Fruit fly (Drosophila melanogaster) whole organism, adult: Measurements from ENCODE around the gene CG46307.

ENCODE experiments used
- CG11617 ChIP-seq: fragments of 200-800 bp; sonication (Bioruptor generic); optimal IDR thresholded peaks from 2 replicates; lab custom pipeline; 2017; ENCODE audit warnings: mild to moderate bottlenecking, missing biosample characterization, missing genetic modification reagents, missing genetic modification characterization
- CG12768 ChIP-seq: fragments of 200-800 bp; sonication (Bioruptor generic); optimal IDR thresholded peaks from 2 replicates; lab custom pipeline; 2017; ENCODE audit warnings: missing biosample characterization, missing genetic modification characterization, mild to moderate bottlenecking, moderate library complexity, missing genetic modification reagents
- CG14711 ChIP-seq: fragments of 200-800 bp; sonication (Bioruptor generic); optimal IDR thresholded peaks from 2 replicates; lab custom pipeline; 2018; ENCODE audit warnings: missing biosample characterization, mild to moderate bottlenecking, missing genetic modification characterization, moderate library complexity
- CG1620 ChIP-seq: fragments of 200-800 bp; sonication (Bioruptor generic); optimal IDR thresholded peaks from 2 replicates; lab custom pipeline; 2016; ENCODE audit warnings: missing biosample characterization, missing genetic modification characterization
- CG33017 ChIP-seq: fragments of 200-800 bp; sonication (Bioruptor generic); optimal IDR thresholded peaks from 2 replicates; lab custom pipeline; 2018; ENCODE audit warnings: missing biosample characterization, mild to moderate bottlenecking, missing genetic modification characterization, moderate library complexity
- CG5204 ChIP-seq: fragments of 200-800 bp; sonication (Bioruptor generic); optimal IDR thresholded peaks from 2 replicates; lab custom pipeline; 2016; ENCODE audit warnings: missing biosample characterization, missing genetic modification characterization
- CG7045 ChIP-seq: fragments of 200-800 bp; sonication (Bioruptor generic); optimal IDR thresholded peaks from 2 replicates; lab custom pipeline; 2017; ENCODE audit warnings: missing biosample characterization, mild to moderate bottlenecking, missing genetic modification characterization
- CG7101 ChIP-seq: fragments of 200-800 bp; sonication (Bioruptor generic); optimal IDR thresholded peaks from 2 replicates; lab custom pipeline; 2018; ENCODE audit warnings: missing biosample characterization, mild to moderate bottlenecking, missing genetic modification characterization, moderate library complexity
- Clk ChIP-seq: fragments of 200-800 bp; sonication (Bioruptor generic); optimal IDR thresholded peaks from 2 replicates; lab custom pipeline; 2017; ENCODE audit warnings: missing biosample characterization, missing genetic modification characterization
- Crg-1 ChIP-seq: fragments of 200-800 bp; sonication (Bioruptor generic); optimal IDR thresholded peaks from 2 replicates; lab custom pipeline; 2016; ENCODE audit warnings: missing biosample characterization, missing genetic modification characterization
- Hr96 ChIP-seq: fragments of 200-800 bp; sonication (Bioruptor generic); optimal IDR thresholded peaks from 2 replicates; lab custom pipeline; 2016; ENCODE audit warnings: missing biosample characterization, missing genetic modification characterization
- Mnt ChIP-seq: fragments of 200-800 bp; sonication (Bioruptor generic); optimal IDR thresholded peaks from 2 replicates; lab custom pipeline; 2016; ENCODE audit warnings: missing biosample characterization, mild to moderate bottlenecking, missing genetic modification characterization
- bab1 ChIP-seq: fragments of 200-800 bp; sonication (Bioruptor generic); optimal IDR thresholded peaks from 3 replicates; lab custom pipeline; 2019; ENCODE audit warnings: missing biosample characterization, mild to moderate bottlenecking, missing genetic modification characterization, moderate library complexity
- cic ChIP-seq: fragments of 200-800 bp; sonication (Bioruptor generic); optimal IDR thresholded peaks from 2 replicates; lab custom pipeline; 2017; ENCODE audit warnings: missing biosample characterization, mild to moderate bottlenecking, missing genetic modification characterization, moderate library complexity
- cnc ChIP-seq, 2 experiments: fragments of >200 bp; optimal IDR thresholded peaks; 2 replicates each; lab custom pipeline; 2017
- kay ChIP-seq: fragments of 200-800 bp; sonication (Bioruptor generic); peaks from one replicate; lab custom pipeline; 2016; ENCODE audit warnings: missing biosample characterization, missing genetic modification characterization, borderline replicate concordance
- ovo ChIP-seq: fragments of 200-800 bp; sonication (Bioruptor generic); optimal IDR thresholded peaks from 2 replicates; lab custom pipeline; 2016; ENCODE audit warnings: missing biosample characterization, missing genetic modification characterization
- pad ChIP-seq: fragments of 200-800 bp; sonication (Bioruptor generic); optimal IDR thresholded peaks from 3 replicates; lab custom pipeline; 2017; ENCODE audit warnings: missing biosample characterization, missing genetic modification characterization, mild to moderate bottlenecking, moderate library complexity, missing genetic modification reagents
- tj ChIP-seq: fragments of 200-800 bp; sonication (Bioruptor generic); optimal IDR thresholded peaks from 3 replicates; lab custom pipeline; 2017; ENCODE audit warnings: missing biosample characterization, mild to moderate bottlenecking, missing genetic modification characterization, moderate library complexity
- toe ChIP-seq: fragments of 200-800 bp; sonication (Bioruptor generic); optimal IDR thresholded peaks from 2 replicates; lab custom pipeline; 2016; ENCODE audit warnings: missing biosample characterization, missing genetic modification characterization

Gene CG46307

dm6 chr2L:21111849-21112248 is 7.5 kb downstream of the CG46307 start:
- TF ChIP-seq pad (GFP tag; lab: Kevin White, UChicago) (no peak), Mnt (GFP tag; lab: Kevin White, UChicago) (no peak), CG1620 (GFP tag; lab: Kevin White, UChicago) (no peak), Clk (GFP tag; lab: Kevin White, UChicago) (no peak), CG7101 (tag; lab: Kevin White, UChicago) (no peak), CG5204 (GFP tag; lab: Kevin White, UChicago) (no peak), bab1 (GFP tag; lab: Kevin White, UChicago) (no peak), Hr96 (GFP tag; lab: Kevin White, UChicago) (no peak), CG12768 (GFP tag; lab: Kevin White, UChicago) (no peak), cic (no peak), CG7045 (no peak)

dm6 chr2L:21113546-21113945 is 9.2 kb downstream of the CG46307 start:
- no peak for TF ChIP-seq ovo
- no peak for TF ChIP-seq kay
- no peak for TF ChIP-seq pad (GFP tag; lab: Kevin White, UChicago)
- no peak for TF ChIP-seq Mnt (GFP tag; lab: Kevin White, UChicago)
- no peak for TF ChIP-seq CG11617
- TF ChIP-seq Clk (GFP tag; lab: Kevin White, UChicago), result no peak
- no peak for TF ChIP-seq CG33017 (tag; lab: Kevin White, UChicago)
- no peak for TF ChIP-seq cic
- TF ChIP-seq Hr96 (GFP tag; lab: Kevin White, UChicago), result no peak
- no peak for TF ChIP-seq bab1 (GFP tag; lab: Kevin White, UChicago)
- no peak for TF ChIP-seq CG14711 (tag; lab: Kevin White, UChicago)
- no peak for TF ChIP-seq cnc (optimal IDR thresholded peaks at IDR 0.05; lab: Kevin White, UChicago)

- TF ChIP-seq tj (GFP tag; lab: Kevin White, UChicago) (peak; percentile 83), CG33017 (tag; lab: Kevin White, UChicago) (no peak), bab1 (GFP tag; lab: Kevin White, UChicago) (peak; percentile 27), kay (peak; percentile 30), CG1620 (GFP tag; lab: Kevin White, UChicago) (no peak)
These were observed 11.3 kb downstream of the CG46307 start for dm6 chr2L:21115687-21116086.

dm6 chr2L:21135764-21136163 is 31.4 kb downstream of the CG46307 start:
- TF ChIP-seq Hr96 (GFP tag; lab: Kevin White, UChicago) (no peak), kay (peak; percentile 91)

dm6 chr2L:21141714-21142500 is 37.5 kb downstream of the CG46307 start, which contains the start of gene Dap160:
Dap160 (minus strand) TSS chr2L:21142347.
- TF ChIP-seq CG14711 (tag; lab: Kevin White, UChicago) (peak; percentile 28), cnc (optimal IDR thresholded peaks at IDR 0.05; lab: Kevin White, UChicago) (no peak), ovo (no peak), CG1620 (GFP tag; lab: Kevin White, UChicago) (peak; percentile 71), toe (peak; percentile 43), CG12768 (GFP tag; lab: Kevin White, UChicago) (no peak), Crg-1 (peak; percentile 30), pad (GFP tag; lab: Kevin White, UChicago) (peak; percentile 31), Clk (GFP tag; lab: Kevin White, UChicago) (no peak), CG11617 (no peak), bab1 (GFP tag; lab: Kevin White, UChicago) (peak; percentile 34), cic (peak; percentile 20), CG33017 (tag; lab: Kevin White, UChicago) (no peak), tj (GFP tag; lab: Kevin White, UChicago) (peak; percentile 96), CG7101 (tag; lab: Kevin White, UChicago) (peak; percentile 0), kay (no peak), CG5204 (GFP tag; lab: Kevin White, UChicago) (no peak), Hr96 (GFP tag; lab: Kevin White, UChicago) (no peak), Mnt (GFP tag; lab: Kevin White, UChicago) (peak; percentile 58), CG7045 (no peak)

dm6 chr2L:21142501-21142849 is 38.1 kb downstream of the CG46307 start:
- TF ChIP-seq CG1620 (GFP tag; lab: Kevin White, UChicago) (no peak), CG7045 (no peak), kay (peak; percentile 80), CG33017 (tag; lab: Kevin White, UChicago) (no peak), Clk (GFP tag; lab: Kevin White, UChicago) (no peak), cnc (optimal IDR thresholded peaks at IDR 0.05; lab: Kevin White, UChicago) (no peak), CG7101 (tag; lab: Kevin White, UChicago) (no peak), cic (no peak), CG14711 (tag; lab: Kevin White, UChicago) (no peak), pad (GFP tag; lab: Kevin White, UChicago) (no peak), toe (no peak), Crg-1 (no peak), tj (GFP tag; lab: Kevin White, UChicago) (peak; percentile 63)

dm6 chr2L:21142972-21143385 is 38.6 kb downstream of the CG46307 start, which contains the start of gene pths:
pths (plus strand) TSS chr2L:21143229.
- TF ChIP-seq CG14711 (tag; lab: Kevin White, UChicago) (peak; percentile 27), toe (peak; percentile 72), Crg-1 (no peak), pad (GFP tag; lab: Kevin White, UChicago) (no peak), bab1 (GFP tag; lab: Kevin White, UChicago) (no peak), cnc (optimal IDR thresholded peaks at IDR 0.05; lab: Kevin White, UChicago) (no peak), kay (no peak), CG7101 (tag; lab: Kevin White, UChicago) (no peak), CG7045 (no peak), Mnt (GFP tag; lab: Kevin White, UChicago) (peak; percentile 98), tj (GFP tag; lab: Kevin White, UChicago) (no peak), Hr96 (GFP tag; lab: Kevin White, UChicago) (no peak), CG11617 (no peak), CG1620 (GFP tag; lab: Kevin White, UChicago) (peak; percentile 27), ovo (no peak), CG33017 (tag; lab: Kevin White, UChicago) (no peak), CG5204 (GFP tag; lab: Kevin White, UChicago) (no peak), Clk (GFP tag; lab: Kevin White, UChicago) (no peak), cic (no peak), CG12768 (GFP tag; lab: Kevin White, UChicago) (no peak)
